Worm (Caenorhabditis elegans): ENCODE data around the gene ZK370.6.

DNA sequence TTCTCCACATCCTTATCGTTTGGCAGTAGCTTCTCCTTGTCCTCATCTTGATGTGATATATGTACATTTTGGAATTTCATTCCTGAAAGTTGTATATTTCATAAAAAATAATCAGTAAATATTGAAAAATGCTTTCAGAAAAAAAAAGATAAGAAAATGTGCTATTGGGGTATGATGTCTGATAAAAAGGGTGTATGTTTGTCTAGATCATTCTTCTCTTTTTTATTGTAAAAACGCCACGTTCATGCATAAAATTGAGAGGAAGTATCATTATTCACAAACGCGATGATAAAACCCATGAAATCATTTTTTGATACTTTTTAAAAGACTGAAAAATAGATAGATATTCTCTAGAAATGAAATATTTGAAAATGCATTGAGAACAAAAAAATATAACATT is 5.0 kb upstream of the ZK370.6 start:
- TF ChIP-seq lin-39 (tag; optimal IDR thresholded peaks at IDR 0.05) (no peak), sma-9 (GFP tag; optimal IDR thresholded peaks at IDR 0.05) (peak; percentile 22), sma-9 (tag; optimal IDR thresholded peaks at IDR 0.05) (no peak), fos-1 (tag; optimal IDR thresholded peaks at IDR 0.05) (peak; percentile 92), zag-1 (tag; optimal IDR thresholded peaks at IDR 0.05) (no peak), unc-62 (GFP tag; optimal IDR thresholded peaks at IDR 0.05) (no peak), nhr-237 (tag; optimal IDR thresholded peaks at IDR 0.05) (no peak), mdl-1 (tag; optimal IDR thresholded peaks at IDR 0.05) (no peak), lin-11 (tag; optimal IDR thresholded peaks at IDR 0.05) (no peak)
